Fruit fly (Drosophila melanogaster): ENCODE measurements around the gene CG12817.

CG12817 gene

dm6 chr3R:10268101-10268864, 43.8 kb upstream of the CG12817 start (continued):
- peak; percentile 62 for TF ChIP-seq CG1603 (tag; optimal IDR thresholded peaks at IDR 0.05)
- peak; percentile 60 for TF ChIP-seq disco-r (GFP tag; optimal IDR thresholded peaks at IDR 0.05)
- TF ChIP-seq CG15514 (GFP tag; optimal IDR thresholded peaks at IDR 0.05): peak; percentile 69
- no peak for TF ChIP-seq Gsc (GFP tag; IDR thresholded peaks at IDR 0.05)
- TF ChIP-seq onecut (GFP tag; IDR thresholded peaks at IDR 0.05): peak; percentile 62
- peak; percentile 82 for TF ChIP-seq fu2 (GFP tag; optimal IDR thresholded peaks at IDR 0.05)
- peak; percentile 81 for TF ChIP-seq slp2 (GFP tag; optimal IDR thresholded peaks at IDR 0.05)
- TF ChIP-seq hb (GFP tag; IDR thresholded peaks at IDR 0.05; ENCODE audit: partially characterized antibody): no peak
- TF ChIP-seq CG18599 (GFP tag; optimal IDR thresholded peaks at IDR 0.05): peak; percentile 88
- peak; percentile 49 for TF ChIP-seq E2f2 (GFP tag; IDR thresholded peaks at IDR 0.05)
- TF ChIP-seq zfh2 (GFP tag; optimal IDR thresholded peaks at IDR 0.05): peak; percentile 85
- peak; percentile 29 for TF ChIP-seq wek (GFP tag; optimal IDR thresholded peaks at IDR 0.05)
- TF ChIP-seq lmd (GFP tag; IDR thresholded peaks at IDR 0.05): peak; percentile 80
- TF ChIP-seq CG7271 (tag; optimal IDR thresholded peaks at IDR 0.05): no peak
- TF ChIP-seq Mad (GFP tag; optimal IDR thresholded peaks at IDR 0.05): peak; percentile 71
- TF ChIP-seq caup (GFP tag; optimal IDR thresholded peaks at IDR 0.05; ENCODE audit: severe bottlenecking): peak; percentile 88
- peak; percentile 79 for TF ChIP-seq CG14441 (GFP tag; IDR thresholded peaks at IDR 0.05)
- TF ChIP-seq CG8388 (GFP tag; optimal IDR thresholded peaks at IDR 0.05): peak; percentile 84
- TF ChIP-seq gcm2 (GFP tag; optimal IDR thresholded peaks at IDR 0.05): peak; percentile 67
- TF ChIP-seq sim (GFP tag; IDR thresholded peaks at IDR 0.05): no peak
- peak; percentile 55 for TF ChIP-seq CG3995 (GFP tag; optimal IDR thresholded peaks at IDR 0.05)
- TF ChIP-seq CoRest (tag; optimal IDR thresholded peaks at IDR 0.05): peak; percentile 92
- no peak for TF ChIP-seq Stat92E (GFP tag; optimal IDR thresholded peaks at IDR 0.05)
- TF ChIP-seq CG9817 (tag; optimal IDR thresholded peaks at IDR 0.05): peak; percentile 82
- TF ChIP-seq Hmr (GFP tag; optimal IDR thresholded peaks at IDR 0.05): peak; percentile 89
- TF ChIP-seq unc-4 (GFP tag; IDR thresholded peaks at IDR 0.05; ENCODE audit: partially characterized antibody): no peak
- peak; percentile 58 for TF ChIP-seq Jarid2 (GFP tag; optimal IDR thresholded peaks at IDR 0.05)
- TF ChIP-seq CG17829 (tag; optimal IDR thresholded peaks at IDR 0.05): peak; percentile 84
- TF ChIP-seq CG6689 (GFP tag; IDR thresholded peaks at IDR 0.05): peak; percentile 83
- peak; percentile 92 for TF ChIP-seq CG11504 (tag; optimal IDR thresholded peaks at IDR 0.05)
- peak; percentile 54 for TF ChIP-seq CG4404 (GFP tag; IDR thresholded peaks at IDR 0.05)
- peak; percentile 55; the same call in 1 of the 2 replicates for TF ChIP-seq CG17328 (GFP tag; IDR thresholded peaks at IDR 0.05)

DNA sequence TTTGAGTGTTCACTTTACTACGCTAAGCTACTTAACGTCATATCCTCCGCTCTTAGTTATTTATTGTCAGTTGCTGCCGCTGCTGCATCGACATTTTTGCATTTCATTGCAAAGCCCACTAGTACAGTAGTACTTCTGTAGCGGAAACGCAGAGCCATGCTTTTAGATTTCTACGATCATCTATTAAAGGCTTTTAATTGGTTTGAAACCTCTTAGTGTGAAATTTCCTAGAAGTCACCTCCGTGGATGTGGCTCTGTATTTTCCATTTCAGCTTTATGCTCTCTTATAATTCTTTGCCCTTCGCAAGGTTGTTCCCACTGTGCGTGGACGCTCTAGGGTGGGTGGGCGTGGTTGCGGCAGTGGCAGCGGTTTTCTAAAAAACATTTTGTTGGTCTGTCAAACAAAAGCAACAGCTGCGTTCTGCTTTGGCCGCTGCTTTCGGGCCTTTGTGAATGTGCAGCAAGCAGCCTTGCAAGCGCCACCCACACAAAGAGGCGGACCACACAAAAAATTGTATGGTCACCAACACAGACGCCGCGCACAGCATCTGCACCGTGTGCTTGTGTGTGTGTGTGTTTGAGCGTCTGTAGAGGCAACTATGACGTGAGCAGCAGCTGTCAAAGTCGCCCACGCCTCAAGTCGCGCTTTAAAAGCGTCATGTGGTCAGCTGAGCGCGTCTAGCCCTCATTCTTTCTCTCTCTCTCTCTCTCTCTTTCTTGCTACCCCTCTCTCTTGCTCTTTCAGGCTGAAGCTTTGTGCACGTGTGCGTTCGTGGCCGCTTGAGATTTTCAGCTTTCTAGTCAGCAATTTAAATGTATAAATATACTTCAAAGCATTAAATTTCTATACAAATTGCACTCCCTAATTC, 42.3 kb upstream of the CG12817 start:
- TF ChIP-seq lmd (GFP tag; IDR thresholded peaks at IDR 0.05) (peak; percentile 13; the same call in 1 of the 2 replicates), crp (GFP tag; optimal IDR thresholded peaks at IDR 0.05) (peak in 1 of 2 experiments; percentile 38), pros (GFP tag; optimal IDR thresholded peaks at IDR 0.05) (peak; percentile 11), cg (GFP tag; optimal IDR thresholded peaks at IDR 0.05) (peak; percentile 80), sd (tag; optimal IDR thresholded peaks at IDR 0.05) (peak; percentile 16), gem (tag; optimal IDR thresholded peaks at IDR 0.05) (peak; percentile 26), CG11504 (tag; optimal IDR thresholded peaks at IDR 0.05) (peak; percentile 15), CG7357 (GFP tag; IDR thresholded peaks at IDR 0.05) (0 out of 3 replicates have a peak, but pooled peaks have one; percentile 28), phol (tag; optimal IDR thresholded peaks at IDR 0.05) (peak; percentile 6), z (GFP tag; IDR thresholded peaks at IDR 0.05) (no peak), unpg (GFP tag; optimal IDR thresholded peaks at IDR 0.05) (no peak), Hr51 (GFP tag; optimal IDR thresholded peaks at IDR 0.05) (peak in 1 of 2 experiments; percentile 7), chn (GFP tag; optimal IDR thresholded peaks at IDR 0.05) (peak; percentile 28), pzg (GFP tag; optimal IDR thresholded peaks at IDR 0.05) (no peak), zen2 (GFP tag; IDR thresholded peaks at IDR 0.05; ENCODE audit: partially characterized antibody) (0 out of 3 replicates have a peak, but pooled peaks have one; percentile 6), br (optimal IDR thresholded peaks at IDR 0.05) (no peak)
